Fruit fly (Drosophila melanogaster) whole organism, embryonic: ENCODE data around the gene Acn.

Experiments
- Antp ChIP-seq: fragments of 200-800 bp; sonication (Bioruptor generic); optimal IDR thresholded peaks from 3 replicates; lab custom pipeline; 2016; ENCODE audit warnings: missing biosample characterization, missing genetic modification characterization
- Asciz ChIP-seq: fragments of 200-800 bp; sonication (Bioruptor generic); optimal IDR thresholded peaks from 2 replicates; lab custom pipeline; 2017; ENCODE audit warnings: missing biosample characterization, mild to moderate bottlenecking, missing genetic modification characterization, missing genetic modification reagents
- C15 ChIP-seq: fragments of 200-800 bp; sonication (Bioruptor generic); IDR thresholded peaks from 3 replicates; pipeline ENCODE4 v1.3.6; 2022; ENCODE audit warnings: missing biosample characterization, missing genetic modification characterization
- CG10209 ChIP-seq: fragments of 200-800 bp; sonication (Bioruptor generic); optimal IDR thresholded peaks from 3 replicates; lab custom pipeline; 2017; ENCODE audit warnings: missing biosample characterization, mild to moderate bottlenecking, missing genetic modification characterization, missing genetic modification reagents
- CG11560 ChIP-seq: fragments of 200-800 bp; sonication (Bioruptor generic); IDR thresholded peaks from 3 replicates; pipeline ENCODE4 v1.3.6; 2022; ENCODE audit warnings: missing biosample characterization, missing genetic modification characterization
- CG1233 ChIP-seq: fragments of 200-800 bp; sonication (Bioruptor generic); optimal IDR thresholded peaks from 4 replicates; lab custom pipeline; 2018; ENCODE audit warnings: missing biosample characterization, mild to moderate bottlenecking, missing genetic modification characterization
- CG12659 ChIP-seq: fragments of 200-800 bp; sonication (Bioruptor generic); optimal IDR thresholded peaks from 3 replicates; lab custom pipeline; 2017; ENCODE audit warnings: mild to moderate bottlenecking, missing biosample characterization, missing genetic modification reagents, missing genetic modification characterization
- CG12769 ChIP-seq: fragments of 200-800 bp; sonication (Bioruptor generic); optimal IDR thresholded peaks from 2 replicates; lab custom pipeline; 2019; ENCODE audit warnings: missing biosample characterization, mild to moderate bottlenecking, missing genetic modification characterization, moderate library complexity
- CG13296 ChIP-seq: fragments of 200-800 bp; sonication (Bioruptor generic); optimal IDR thresholded peaks from 3 replicates; lab custom pipeline; 2018; ENCODE audit warnings: missing biosample characterization, mild to moderate bottlenecking, missing genetic modification characterization
- CG13775 ChIP-seq: fragments of 200-800 bp; sonication (Bioruptor generic); optimal IDR thresholded peaks from 3 replicates; lab custom pipeline; 2017; ENCODE audit warnings: missing biosample characterization, mild to moderate bottlenecking, missing genetic modification characterization
- CG14050 ChIP-seq: fragments of 200-800 bp; sonication (Bioruptor generic); IDR thresholded peaks from 3 replicates; pipeline ENCODE4 v1.3.6; 2022; ENCODE audit warnings: missing biosample characterization, missing genetic modification characterization
- CG16815 ChIP-seq: fragments of 200-800 bp; sonication (Bioruptor generic); optimal IDR thresholded peaks from 3 replicates; lab custom pipeline; 2017; ENCODE audit warnings: missing biosample characterization, mild to moderate bottlenecking, missing genetic modification characterization
- CG17359 ChIP-seq: fragments of 200-800 bp; sonication (Bioruptor generic); optimal IDR thresholded peaks from 3 replicates; lab custom pipeline; 2018; ENCODE audit warnings: missing biosample characterization, mild to moderate bottlenecking, missing genetic modification characterization, moderate library complexity
- CG17361 ChIP-seq: fragments of 200-800 bp; sonication (Bioruptor generic); IDR thresholded peaks from 3 replicates; pipeline ENCODE4 v1.3.6; 2022; ENCODE audit warnings: missing biosample characterization, missing genetic modification characterization
- CG18619 ChIP-seq: fragments of 200-800 bp; sonication (Bioruptor generic); optimal IDR thresholded peaks from 3 replicates; lab custom pipeline; 2017; ENCODE audit warnings: missing biosample characterization, mild to moderate bottlenecking, missing genetic modification characterization
- CG3065 ChIP-seq: fragments of 200-800 bp; sonication (Bioruptor generic); optimal IDR thresholded peaks from 2 replicates; lab custom pipeline; 2016; ENCODE audit warnings: missing biosample characterization, missing genetic modification characterization
- CG34376 ChIP-seq: fragments of 200-800 bp; sonication (Bioruptor generic); optimal IDR thresholded peaks from 2 replicates; lab custom pipeline; 2018; ENCODE audit warnings: missing biosample characterization, mild to moderate bottlenecking, missing genetic modification characterization
- CG4404 ChIP-seq: fragments of 200-800 bp; sonication (Bioruptor generic); IDR thresholded peaks from 2 replicates; pipeline ENCODE4 v1.3.6; 2022; ENCODE audit warnings: missing biosample characterization, missing genetic modification characterization
- CG4424 ChIP-seq: fragments of 200-800 bp; sonication (Bioruptor generic); optimal IDR thresholded peaks from 3 replicates; lab custom pipeline; 2016; ENCODE audit warnings: missing biosample characterization, missing genetic modification characterization
- CG6683 ChIP-seq: fragments of 200-800 bp; sonication (Bioruptor generic); optimal IDR thresholded peaks from 2 replicates; lab custom pipeline; 2017; ENCODE audit warnings: missing biosample characterization, mild to moderate bottlenecking, missing genetic modification characterization, missing genetic modification reagents
- CG6854 ChIP-seq: fragments of 200-800 bp; sonication (Bioruptor generic); optimal IDR thresholded peaks from 3 replicates; lab custom pipeline; 2017; ENCODE audit warnings: missing biosample characterization, mild to moderate bottlenecking, missing genetic modification characterization
- D19B ChIP-seq: fragments of 200-800 bp; sonication (Bioruptor generic); optimal IDR thresholded peaks from 2 replicates; lab custom pipeline; 2017; ENCODE audit warnings: missing biosample characterization, mild to moderate bottlenecking, missing genetic modification characterization
- Deaf1 ChIP-seq: fragments of 200-800 bp; optimal IDR thresholded peaks from 3 replicates; lab custom pipeline; 2019; ENCODE audit warnings: missing biosample characterization, mild to moderate bottlenecking, missing genetic modification characterization, moderate library complexity
- Dip3 ChIP-seq: fragments of 200-800 bp; sonication (Bioruptor generic); optimal IDR thresholded peaks from 3 replicates; lab custom pipeline; 2016; ENCODE audit warnings: missing biosample characterization, missing genetic modification characterization
- HHEX ChIP-seq: fragments of 200-800 bp; sonication (Bioruptor generic); optimal IDR thresholded peaks from 3 replicates; lab custom pipeline; 2017; ENCODE audit warnings: missing biosample characterization, mild to moderate bottlenecking, missing genetic modification characterization, missing genetic modification reagents
- Hmr ChIP-seq: fragments of 200-800 bp; sonication (Bioruptor generic); optimal IDR thresholded peaks from 3 replicates; lab custom pipeline; 2017; ENCODE audit warnings: mild to moderate bottlenecking, missing biosample characterization, missing genetic modification reagents, missing genetic modification characterization
- Hr3 ChIP-seq: fragments of 200-800 bp; sonication (Bioruptor generic); optimal IDR thresholded peaks from 3 replicates; lab custom pipeline; 2016; ENCODE audit warnings: missing biosample characterization, missing genetic modification characterization
- Hr78 ChIP-seq, 2 experiments: fragments of 200-800 bp in 1 of 2; fragments of >200 bp in 1 of 2; sonication (Bioruptor generic) in 1 of 2; optimal IDR thresholded peaks; 2 replicates each; lab custom pipeline; 2017 to 2019; ENCODE audit warnings: missing biosample characterization in 2 of 2, missing genetic modification characterization in 2 of 2, mild to moderate bottlenecking in 1 of 2, moderate library complexity in 1 of 2
- Mrtf ChIP-seq: fragments of 200-800 bp; sonication (Bioruptor generic); IDR thresholded peaks from 3 replicates; pipeline ENCODE4 v1.3.6; 2022; ENCODE audit warnings: missing biosample characterization, missing genetic modification characterization
- Oli ChIP-seq: fragments of 200-800 bp; sonication (Bioruptor generic); optimal IDR thresholded peaks from 2 replicates; lab custom pipeline; 2018; ENCODE audit warnings: missing biosample characterization, mild to moderate bottlenecking, missing genetic modification characterization, moderate library complexity
- Opbp ChIP-seq: fragments of 200-800 bp; sonication (Bioruptor generic); IDR thresholded peaks from 3 replicates; pipeline ENCODE4 v1.3.6; 2022; ENCODE audit warnings: missing biosample characterization, missing genetic modification characterization; ENCODE audit not compliant: partially characterized antibody
- Rx ChIP-seq: fragments of 200-800 bp; sonication (Bioruptor generic); IDR thresholded peaks from 2 replicates; pipeline ENCODE4 v1.3.6; 2022; ENCODE audit warnings: missing biosample characterization, missing genetic modification characterization
- Six4 ChIP-seq: fragments of 200-800 bp; sonication (Bioruptor generic); optimal IDR thresholded peaks from 2 replicates; lab custom pipeline; 2016; ENCODE audit warnings: missing biosample characterization, missing genetic modification characterization
- crc ChIP-seq: fragments of 200-800 bp; sonication (Bioruptor generic); optimal IDR thresholded peaks from 2 replicates; lab custom pipeline; 2016; ENCODE audit warnings: missing biosample characterization, missing genetic modification characterization
- croc ChIP-seq: fragments of 200-800 bp; sonication (Bioruptor generic); conservative IDR thresholded peaks from 3 replicates; pipeline ENCODE4 v1.3.6; 2022; ENCODE audit warnings: missing biosample characterization, missing genetic modification characterization
- dati ChIP-seq: fragments of 200-800 bp; sonication (Bioruptor generic); IDR thresholded peaks from 2 replicates; pipeline ENCODE4 v1.3.6; 2022; ENCODE audit warnings: missing biosample characterization, missing genetic modification characterization
- dpn ChIP-seq, 2 experiments: fragments of 200-800 bp; sonication (Bioruptor generic); optimal IDR thresholded peaks; 3 replicates each; lab custom pipeline; 2016; ENCODE audit warnings: missing biosample characterization in 2 of 2, missing genetic modification characterization in 2 of 2
- esg ChIP-seq: fragments of 200-800 bp; sonication (Bioruptor generic); conservative IDR thresholded peaks from 2 replicates; pipeline ENCODE4 v1.3.6; 2022; ENCODE audit warnings: missing biosample characterization, missing genetic modification characterization
- ftz-f1 ChIP-seq: fragments of 200-800 bp; sonication (Bioruptor generic); optimal IDR thresholded peaks from 2 replicates; lab custom pipeline; 2016; ENCODE audit warnings: missing biosample characterization, missing genetic modification characterization
- ind ChIP-seq: fragments of 200-800 bp; sonication (Bioruptor generic); optimal IDR thresholded peaks from 3 replicates; lab custom pipeline; 2016; ENCODE audit warnings: missing biosample characterization, missing genetic modification characterization
- jing ChIP-seq: fragments of 200-800 bp; sonication (Bioruptor generic); optimal IDR thresholded peaks from 2 replicates; lab custom pipeline; 2018; ENCODE audit warnings: missing biosample characterization, mild to moderate bottlenecking, missing genetic modification characterization
- lola ChIP-seq, 3 experiments: fragments of >200 bp in 2 of 3; fragments of 200-800 bp in 1 of 3; sonication (Bioruptor generic) in 1 of 3; optimal IDR thresholded peaks; 2 replicates each; lab custom pipeline; 2017 to 2019; ENCODE audit warnings: missing biosample characterization in 3 of 3, missing genetic modification characterization in 3 of 3, mild to moderate bottlenecking in 1 of 3, moderate library complexity in 1 of 3
- lov ChIP-seq, 2 experiments: fragments of 200-800 bp in 1 of 2; fragments of >200 bp in 1 of 2; sonication (Bioruptor generic) in 1 of 2; IDR thresholded peaks in 1 of 2; optimal IDR thresholded peaks in 1 of 2; 2 replicates in 1 of 2; 3 replicates in 1 of 2; pipeline versions ENCODE4 v1.3.6 to Lab custom; 2017 to 2022; ENCODE audit warnings: missing biosample characterization in 1 of 2, missing genetic modification characterization in 1 of 2
- mld ChIP-seq: fragments of 200-800 bp; sonication (Bioruptor generic); IDR thresholded peaks from 3 replicates; pipeline ENCODE4 v1.3.6; 2022; ENCODE audit warnings: missing biosample characterization, missing genetic modification characterization; ENCODE audit not compliant: partially characterized antibody
- row ChIP-seq: fragments of 200-800 bp; sonication (Bioruptor generic); IDR thresholded peaks from 3 replicates; pipeline ENCODE4 v1.3.6; 2022; ENCODE audit warnings: missing biosample characterization, missing genetic modification characterization
- sens ChIP-seq: fragments of 200-800 bp; sonication (Bioruptor generic); peaks from one replicate; lab custom pipeline; 2016; ENCODE audit warnings: missing biosample characterization, missing genetic modification characterization
- sens-2 ChIP-seq: fragments of 200-800 bp; sonication (Bioruptor generic); IDR thresholded peaks from 2 replicates; pipeline ENCODE4 v1.3.6; 2022; ENCODE audit warnings: missing biosample characterization, missing genetic modification characterization
- tgo ChIP-seq: fragments of 200-800 bp; sonication (Bioruptor generic); IDR thresholded peaks from 3 replicates; pipeline ENCODE4 v1.3.6; 2022; ENCODE audit warnings: missing biosample characterization, missing genetic modification characterization
- tio ChIP-seq: fragments of 200-800 bp; sonication (Bioruptor generic); optimal IDR thresholded peaks from 2 replicates; lab custom pipeline; 2017; ENCODE audit warnings: missing biosample characterization, missing genetic modification characterization, inconsistent platforms
- tup ChIP-seq: fragments of 200-800 bp; sonication (Bioruptor generic); optimal IDR thresholded peaks from 2 replicates; lab custom pipeline; 2016; ENCODE audit warnings: missing biosample characterization, mild to moderate bottlenecking, missing genetic modification characterization, moderate library complexity

The Acn gene

dm6 chr2L:19019160-19019592, 26.0 kb upstream of the Acn start (continued):
- TF ChIP-seq CG4404 (GFP tag; lab: Robert Waterston, UW) (no peak), CG12769 (peak; percentile 3), CG1233 (GFP tag; lab: Kevin White, UChicago) (peak; percentile 37), CG6683 (GFP tag; lab: Kevin White, UChicago) (no peak), row (GFP tag; lab: Robert Waterston, UW) (peak; percentile 47; the same call in 2 of the 3 replicates), CG17361 (peak; percentile 70; the same call in 2 of the 3 replicates), esg (GFP tag; lab: Robert Waterston, UW) (no peak), Hr78 (GFP tag; optimal IDR thresholded peaks at IDR 0.05; lab: Kevin White, UChicago) (no peak), sens (GFP tag; lab: Kevin White, UChicago) (peak; percentile 84), Rx (GFP tag; lab: Robert Waterston, UW) (no peak), CG16815 (GFP tag; lab: Kevin White, UChicago) (peak; percentile 7), CG17359 (tag; lab: Kevin White, UChicago) (no peak), CG13775 (GFP tag; lab: Kevin White, UChicago) (peak; percentile 35), CG13296 (GFP tag; lab: Kevin White, UChicago) (peak; percentile 11), C15 (GFP tag; lab: Robert Waterston, UW) (no peak), Oli (peak; percentile 48), dati (GFP tag; lab: Robert Waterston, UW) (no peak), tio (GFP tag; lab: Kevin White, UChicago) (peak; percentile 47), croc (no peak), CG11560 (0 out of 3 replicates have a peak, but pooled peaks have one; percentile 42), CG14050 (GFP tag; lab: Robert Waterston, UW) (no peak), CG4424 (GFP tag; lab: Kevin White, UChicago) (peak; percentile 35), Hr3 (GFP tag; lab: Kevin White, UChicago) (peak; percentile 12), lov (optimal IDR thresholded peaks at IDR 0.05; lab: Kevin White, UChicago) (no peak), lov (GFP tag; IDR thresholded peaks at IDR 0.05; lab: Robert Waterston, UW) (no peak), tgo (GFP tag; lab: Robert Waterston, UW) (no peak), sens-2 (GFP tag; lab: Robert Waterston, UW) (no peak), Asciz (GFP tag; lab: Kevin White, UChicago) (peak; percentile 5), ind (GFP tag; lab: Kevin White, UChicago) (peak; percentile 25), mld (GFP tag; lab: Robert Waterston, UW) (no peak), HHEX (GFP tag; lab: Kevin White, UChicago) (peak; percentile 52), dpn (GFP tag; optimal IDR thresholded peaks at IDR 0.05; lab: Kevin White, UChicago) (peak in 1 of 2 experiments; percentile 18), tup (GFP tag; lab: Kevin White, UChicago) (no peak), jing (GFP tag; lab: Kevin White, UChicago) (no peak), Opbp (GFP tag; lab: Robert Waterston, UW) (no peak), Six4 (GFP tag; lab: Kevin White, UChicago) (no peak), D19B (GFP tag; lab: Kevin White, UChicago) (no peak), Hmr (GFP tag; lab: Kevin White, UChicago) (peak; percentile 54), crc (GFP tag; lab: Kevin White, UChicago) (no peak), Dip3 (no peak), Mrtf (GFP tag; lab: Robert Waterston, UW) (no peak), ftz-f1 (no peak), CG12659 (peak; percentile 31), Antp (no peak), Deaf1 (tag; lab: Kevin White, UChicago) (no peak), CG18619 (GFP tag; lab: Kevin White, UChicago) (peak; percentile 48), CG34376 (GFP tag; lab: Kevin White, UChicago) (peak; percentile 34), CG3065 (GFP tag; lab: Kevin White, UChicago) (no peak), CG6854 (GFP tag; lab: Kevin White, UChicago) (peak; percentile 29), lola (GFP tag; optimal IDR thresholded peaks at IDR 0.05; lab: Kevin White, UChicago) (peak in 1 of 3 experiments; percentile 15), CG10209 (GFP tag; lab: Kevin White, UChicago) (peak; percentile 25)
